Worm (Caenorhabditis elegans): ENCODE measurements around the gene Y38C1AA.1.

Y38C1AA.1 gene

ce11 chrIV:207885-208284, at the start of gene Y38C1AA.1:
Gene Y38C1AA.1 (plus strand): TSS chrIV:208185.
- TF ChIP-seq pes-1 (GFP tag; IDR thresholded peaks at IDR 0.05) (no peak), F13C5.2 (tag; optimal IDR thresholded peaks at IDR 0.05) (no peak), ceh-13 (GFP tag; optimal IDR thresholded peaks at IDR 0.05) (no peak), tbx-11 (GFP tag; IDR thresholded peaks at IDR 0.05) (no peak), tra-4 (tag; optimal IDR thresholded peaks at IDR 0.05) (no peak), sea-1 (GFP tag; conservative IDR thresholded peaks at IDR 0.05) (no peak), ets-7 (tag; optimal IDR thresholded peaks at IDR 0.05) (no peak), ceh-36 (tag; optimal IDR thresholded peaks at IDR 0.05) (no peak), scrt-1 (GFP tag; IDR thresholded peaks at IDR 0.05) (no peak), B0310.2 (tag; optimal IDR thresholded peaks at IDR 0.05) (no peak), hmbx-1 (tag; optimal IDR thresholded peaks at IDR 0.05) (no peak), hmg-4 (GFP tag; optimal IDR thresholded peaks at IDR 0.05) (no peak), hnd-1 (tag; optimal IDR thresholded peaks at IDR 0.05) (no peak), tbx-37 (GFP tag; conservative IDR thresholded peaks at IDR 0.05) (no peak), ama-1 (optimal IDR thresholded peaks at IDR 0.05) (no peak), aly-1 (tag; optimal IDR thresholded peaks at IDR 0.05) (no peak), flt-1 (GFP tag; IDR thresholded peaks at IDR 0.05) (no peak)

- TF ChIP-seq ceh-36 (tag; optimal IDR thresholded peaks at IDR 0.05) (no peak), sea-1 (GFP tag; conservative IDR thresholded peaks at IDR 0.05) (no peak), scrt-1 (GFP tag; IDR thresholded peaks at IDR 0.05) (no peak), ceh-13 (GFP tag; optimal IDR thresholded peaks at IDR 0.05) (no peak), B0310.2 (tag; optimal IDR thresholded peaks at IDR 0.05) (no peak), hmbx-1 (tag; optimal IDR thresholded peaks at IDR 0.05) (no peak), aly-1 (tag; optimal IDR thresholded peaks at IDR 0.05) (no peak), tbx-11 (GFP tag; IDR thresholded peaks at IDR 0.05) (no peak), tra-4 (tag; optimal IDR thresholded peaks at IDR 0.05) (no peak), F13C5.2 (tag; optimal IDR thresholded peaks at IDR 0.05) (no peak), pes-1 (GFP tag; IDR thresholded peaks at IDR 0.05) (no peak), tbx-37 (GFP tag; conservative IDR thresholded peaks at IDR 0.05) (no peak), ama-1 (optimal IDR thresholded peaks at IDR 0.05) (no peak), hmg-4 (GFP tag; optimal IDR thresholded peaks at IDR 0.05) (no peak), hnd-1 (tag; optimal IDR thresholded peaks at IDR 0.05) (no peak)
Observed at ce11 chrIV:158662-159061, 49.3 kb upstream of the Y38C1AA.1 start, which contains the start of gene Y38C1AA.7. Gene Y38C1AA.7 (plus strand): TSS chrIV:158962.

ce11 chrIV:159864-160263, 48.1 kb upstream of the Y38C1AA.1 start, which contains the start of gene Y38C1AA.19:
Gene Y38C1AA.19 (plus strand): TSS chrIV:160164.
- TF ChIP-seq ama-1 (optimal IDR thresholded peaks at IDR 0.05) (no peak), tra-4 (tag; optimal IDR thresholded peaks at IDR 0.05) (no peak), aly-1 (tag; optimal IDR thresholded peaks at IDR 0.05) (no peak), tbx-11 (GFP tag; IDR thresholded peaks at IDR 0.05) (no peak), scrt-1 (GFP tag; IDR thresholded peaks at IDR 0.05) (no peak), B0310.2 (tag; optimal IDR thresholded peaks at IDR 0.05) (no peak)

- TF ChIP-seq scrt-1 (GFP tag; IDR thresholded peaks at IDR 0.05): no peak
- TF ChIP-seq tbx-37 (GFP tag; conservative IDR thresholded peaks at IDR 0.05): no peak
- no peak for TF ChIP-seq tra-4 (tag; optimal IDR thresholded peaks at IDR 0.05)
- TF ChIP-seq sea-1 (GFP tag; conservative IDR thresholded peaks at IDR 0.05): no peak
- TF ChIP-seq B0310.2 (tag; optimal IDR thresholded peaks at IDR 0.05): no peak
- no peak for TF ChIP-seq hmg-4 (GFP tag; optimal IDR thresholded peaks at IDR 0.05)
- no peak for TF ChIP-seq ceh-36 (tag; optimal IDR thresholded peaks at IDR 0.05)
- TF ChIP-seq ama-1 (optimal IDR thresholded peaks at IDR 0.05): no peak
- no peak for TF ChIP-seq ets-7 (tag; optimal IDR thresholded peaks at IDR 0.05)
- no peak for TF ChIP-seq F13C5.2 (tag; optimal IDR thresholded peaks at IDR 0.05)
- no peak for TF ChIP-seq tbx-11 (GFP tag; IDR thresholded peaks at IDR 0.05)
- no peak for TF ChIP-seq pes-1 (GFP tag; IDR thresholded peaks at IDR 0.05)
- no peak for TF ChIP-seq hnd-1 (tag; optimal IDR thresholded peaks at IDR 0.05)
- TF ChIP-seq flt-1 (GFP tag; IDR thresholded peaks at IDR 0.05): no peak
- TF ChIP-seq aly-1 (tag; optimal IDR thresholded peaks at IDR 0.05): no peak
- no peak for TF ChIP-seq ceh-13 (GFP tag; optimal IDR thresholded peaks at IDR 0.05)
- no peak for TF ChIP-seq hmbx-1 (tag; optimal IDR thresholded peaks at IDR 0.05)
Observed at ce11 chrIV:162530-162929, 45.5 kb upstream of the Y38C1AA.1 start, which contains the start of gene Y38C1AA.6. Gene Y38C1AA.6 (plus strand): TSS chrIV:162830.

- no peak for TF ChIP-seq tbx-11 (GFP tag; IDR thresholded peaks at IDR 0.05)
- TF ChIP-seq hnd-1 (tag; optimal IDR thresholded peaks at IDR 0.05): no peak
- no peak for TF ChIP-seq hmg-4 (GFP tag; optimal IDR thresholded peaks at IDR 0.05)
- TF ChIP-seq ama-1 (optimal IDR thresholded peaks at IDR 0.05): no peak
- TF ChIP-seq ets-7 (tag; optimal IDR thresholded peaks at IDR 0.05): no peak
- TF ChIP-seq ceh-13 (GFP tag; optimal IDR thresholded peaks at IDR 0.05): no peak
- TF ChIP-seq scrt-1 (GFP tag; IDR thresholded peaks at IDR 0.05): no peak
- no peak for TF ChIP-seq aly-1 (tag; optimal IDR thresholded peaks at IDR 0.05)
- no peak for TF ChIP-seq F13C5.2 (tag; optimal IDR thresholded peaks at IDR 0.05)
- no peak for TF ChIP-seq pes-1 (GFP tag; IDR thresholded peaks at IDR 0.05)
- no peak for TF ChIP-seq B0310.2 (tag; optimal IDR thresholded peaks at IDR 0.05)
- no peak for TF ChIP-seq tra-4 (tag; optimal IDR thresholded peaks at IDR 0.05)
- TF ChIP-seq hmbx-1 (tag; optimal IDR thresholded peaks at IDR 0.05): no peak
- no peak for TF ChIP-seq flt-1 (GFP tag; IDR thresholded peaks at IDR 0.05)
- no peak for TF ChIP-seq sea-1 (GFP tag; conservative IDR thresholded peaks at IDR 0.05)
- no peak for TF ChIP-seq tbx-37 (GFP tag; conservative IDR thresholded peaks at IDR 0.05)
- TF ChIP-seq ceh-36 (tag; optimal IDR thresholded peaks at IDR 0.05): no peak
Observed at ce11 chrIV:164777-165176, 43.2 kb upstream of the Y38C1AA.1 start, which contains the start of gene cutl-24. Gene cutl-24 (plus strand): TSS chrIV:165077.

ce11 chrIV:171036-171435, 36.9 kb upstream of the Y38C1AA.1 start:
- TF ChIP-seq hnd-1 (tag; optimal IDR thresholded peaks at IDR 0.05) (no peak), scrt-1 (GFP tag; IDR thresholded peaks at IDR 0.05) (no peak), F13C5.2 (tag; optimal IDR thresholded peaks at IDR 0.05) (no peak), flt-1 (GFP tag; IDR thresholded peaks at IDR 0.05) (no peak), hmbx-1 (tag; optimal IDR thresholded peaks at IDR 0.05) (no peak), ama-1 (optimal IDR thresholded peaks at IDR 0.05) (no peak), ceh-13 (GFP tag; optimal IDR thresholded peaks at IDR 0.05) (no peak), B0310.2 (tag; optimal IDR thresholded peaks at IDR 0.05) (no peak), tbx-37 (GFP tag; conservative IDR thresholded peaks at IDR 0.05) (no peak), tbx-11 (GFP tag; IDR thresholded peaks at IDR 0.05) (no peak), ets-7 (tag; optimal IDR thresholded peaks at IDR 0.05) (no peak), tra-4 (tag; optimal IDR thresholded peaks at IDR 0.05) (no peak), sea-1 (GFP tag; conservative IDR thresholded peaks at IDR 0.05) (no peak)

- TF ChIP-seq sea-1 (GFP tag; conservative IDR thresholded peaks at IDR 0.05) (no peak), ets-7 (tag; optimal IDR thresholded peaks at IDR 0.05) (no peak), aly-1 (tag; optimal IDR thresholded peaks at IDR 0.05) (peak; percentile 35), hnd-1 (tag; optimal IDR thresholded peaks at IDR 0.05) (no peak), B0310.2 (tag; optimal IDR thresholded peaks at IDR 0.05) (peak; percentile 23), F13C5.2 (tag; optimal IDR thresholded peaks at IDR 0.05) (no peak), hmbx-1 (tag; optimal IDR thresholded peaks at IDR 0.05) (no peak), tbx-37 (GFP tag; conservative IDR thresholded peaks at IDR 0.05) (no peak), ama-1 (optimal IDR thresholded peaks at IDR 0.05) (no peak), ceh-36 (tag; optimal IDR thresholded peaks at IDR 0.05) (no peak), hmg-4 (GFP tag; optimal IDR thresholded peaks at IDR 0.05) (peak; percentile 73), pes-1 (GFP tag; IDR thresholded peaks at IDR 0.05) (no peak), flt-1 (GFP tag; IDR thresholded peaks at IDR 0.05) (0 out of 2 replicates have a peak, but pooled peaks have one; percentile 15), ceh-13 (GFP tag; optimal IDR thresholded peaks at IDR 0.05) (no peak), tbx-11 (GFP tag; IDR thresholded peaks at IDR 0.05) (0 out of 2 replicates have a peak, but pooled peaks have one; percentile 33), tra-4 (tag; optimal IDR thresholded peaks at IDR 0.05) (no peak), scrt-1 (GFP tag; IDR thresholded peaks at IDR 0.05) (no peak)
Observed at ce11 chrIV:172990-173389, 35.0 kb upstream of the Y38C1AA.1 start.
